Worm (Caenorhabditis elegans): Measurements from ENCODE around the gene puf-3.

The puf-3 gene

ce11 chrIV:13482469-13482868 is 29.5 kb downstream of the puf-3 start, which contains the start of gene Y38H8A.1:
Y38H8A.1 (plus strand) TSS chrIV:13482769.
- no peak for TF ChIP-seq nhr-25 (tag; optimal IDR thresholded peaks at IDR 0.05; ENCODE audit: borderline replicate concordance, insufficient read depth)
- TF ChIP-seq ceh-20 (GFP tag; IDR thresholded peaks at IDR 0.05) = no peak
- TF ChIP-seq D1046.2 (GFP tag; IDR thresholded peaks at IDR 0.05) = no peak
- no peak for TF ChIP-seq F10B5.3 (tag; optimal IDR thresholded peaks at IDR 0.05)
- no peak for TF ChIP-seq Y75B8A.6 (GFP tag; IDR thresholded peaks at IDR 0.05)

- TF ChIP-seq saeg-2 (GFP tag; IDR thresholded peaks at IDR 0.05) (no peak), nhr-237 (tag; optimal IDR thresholded peaks at IDR 0.05) (no peak), ceh-82 (tag; optimal IDR thresholded peaks at IDR 0.05) (no peak), zag-1 (tag; optimal IDR thresholded peaks at IDR 0.05) (no peak)
Measured at ce11 chrIV:13474132-13474531, 37.8 kb downstream of the puf-3 start, which contains the start of gene Y38H8A.2. Y38H8A.2 (plus strand) TSS chrIV:13474432.

- TF ChIP-seq T20F7.1 (GFP tag; optimal IDR thresholded peaks at IDR 0.05) (no peak), zfp-2 (tag; optimal IDR thresholded peaks at IDR 0.05) (no peak), hif-1 (tag; optimal IDR thresholded peaks at IDR 0.05) (no peak), tag-97 (GFP tag; IDR thresholded peaks at IDR 0.05) (no peak), D1046.2 (GFP tag; IDR thresholded peaks at IDR 0.05) (no peak), nhr-42 (GFP tag; IDR thresholded peaks at IDR 0.05) (no peak), saeg-2 (GFP tag; IDR thresholded peaks at IDR 0.05) (no peak), pha-4 (GFP tag; IDR thresholded peaks at IDR 0.05) (no peak), pha-4 (tag; optimal IDR thresholded peaks at IDR 0.05) (no peak), lsy-2 (tag; optimal IDR thresholded peaks at IDR 0.05) (no peak), unc-130 (GFP tag; optimal IDR thresholded peaks at IDR 0.05) (no peak), Y5F2A.4 (GFP tag; optimal IDR thresholded peaks at IDR 0.05) (no peak), mes-2 (tag; optimal IDR thresholded peaks at IDR 0.05; ENCODE audit: poor library complexity, severe bottlenecking) (no peak), nhr-6 (tag; optimal IDR thresholded peaks at IDR 0.05) (no peak), nhr-237 (tag; optimal IDR thresholded peaks at IDR 0.05) (no peak), fkh-10 (GFP tag; optimal IDR thresholded peaks at IDR 0.05) (no peak), ceh-32 (tag; optimal IDR thresholded peaks at IDR 0.05; ENCODE audit: poor library complexity) (no peak), daf-16 (GFP tag; optimal IDR thresholded peaks at IDR 0.05) (no peak), daf-16 (tag; optimal IDR thresholded peaks at IDR 0.05) (no peak), zfp-3 (GFP tag; conservative IDR thresholded peaks at IDR 0.05) (no peak), fos-1 (tag; optimal IDR thresholded peaks at IDR 0.05) (no peak)
Measured at ce11 chrIV:13472011-13472410, 40.0 kb downstream of the puf-3 start, which contains the start of the genes ttbk-8.1 and Y38H8A.4. ttbk-8.1 (plus strand) TSS chrIV:13472311. Y38H8A.4 (minus strand) TSS chrIV:13472376.

ce11 chrIV:13465797-13466196 is 46.2 kb downstream of the puf-3 start, which contains the start of gene fezf-1:
fezf-1 (plus strand) TSS chrIV:13466097.
- no peak for TF ChIP-seq mxl-3 (GFP tag; optimal IDR thresholded peaks at IDR 0.05)
- TF ChIP-seq ceh-82 (tag; optimal IDR thresholded peaks at IDR 0.05) = no peak
- no peak for TF ChIP-seq zag-1 (tag; optimal IDR thresholded peaks at IDR 0.05)
- TF ChIP-seq nhr-6 (tag; optimal IDR thresholded peaks at IDR 0.05) = no peak
- no peak for TF ChIP-seq sdz-12 (GFP tag; optimal IDR thresholded peaks at IDR 0.05)
- TF ChIP-seq nhr-48 (tag; optimal IDR thresholded peaks at IDR 0.05) = no peak
- no peak for TF ChIP-seq mdl-1 (tag; optimal IDR thresholded peaks at IDR 0.05)
- TF ChIP-seq pqm-1 (tag; optimal IDR thresholded peaks at IDR 0.05) = no peak
- TF ChIP-seq lin-29 (GFP tag; IDR thresholded peaks at IDR 0.05) = no peak
- TF ChIP-seq ceh-62 (tag; optimal IDR thresholded peaks at IDR 0.05) = no peak
- TF ChIP-seq aha-1 (tag) = no peak
- no peak for TF ChIP-seq snpc-4 (tag; optimal IDR thresholded peaks at IDR 0.05)
